Fruit fly (Drosophila melanogaster): ENCODE measurements around the gene CG3902.

dm6 chr3L:18920219-18920618 is 22.1 kb upstream of the CG3902 start, which contains the start of gene CG18223:
- TF ChIP-seq Myc (optimal IDR thresholded peaks at IDR 0.05) (no peak), psq (optimal IDR thresholded peaks at IDR 0.05) (no peak), Sin3A (optimal IDR thresholded peaks at IDR 0.05) (no peak), ttk (optimal IDR thresholded peaks at IDR 0.05) (no peak), h (optimal IDR thresholded peaks at IDR 0.05) (no peak), insv (optimal IDR thresholded peaks at IDR 0.05) (no peak)

Measured in Kc167 (cell line).